Worm (Caenorhabditis elegans) whole organism, late embryonic: ENCODE measurements around the gene C25F9.14.

Experiments
- C38D4.7 ChIP-seq: fragments of 200-800 bp; sonication (Bioruptor generic); optimal IDR thresholded peaks from 2 replicates; lab custom pipeline; 2018; ENCODE audit warnings: mild to moderate bottlenecking, missing genetic modification characterization, moderate library complexity, missing compliant biosample characterization
- K02D7.2 ChIP-seq: sonication (generic microtip); optimal IDR thresholded peaks from 2 replicates; lab custom pipeline; 2017; ENCODE audit warnings: mild to moderate bottlenecking, missing genetic modification characterization, missing compliant biosample characterization
- K09A11.1 ChIP-seq: sonication (generic microtip); optimal IDR thresholded peaks from 2 replicates; lab custom pipeline; 2017; ENCODE audit warnings: antibody characterized with exemption, mild to moderate bottlenecking, missing genetic modification characterization, missing compliant biosample characterization; ENCODE audit not compliant: insufficient read depth
- T23F11.4 ChIP-seq: fragments of 200-800 bp; sonication (Bioruptor generic); optimal IDR thresholded peaks from 2 replicates; lab custom pipeline; 2018; ENCODE audit warnings: mild to moderate bottlenecking, missing genetic modification characterization, missing compliant biosample characterization
- Y22D7AL.16 ChIP-seq: sonication (generic microtip); optimal IDR thresholded peaks from 2 replicates; lab custom pipeline; 2016; ENCODE audit warnings: missing genetic modification characterization, missing compliant biosample characterization
- ceh-18 ChIP-seq: sonication (generic microtip); optimal IDR thresholded peaks from 2 replicates; lab custom pipeline; 2016; ENCODE audit warnings: missing genetic modification characterization, missing compliant biosample characterization
- ceh-19 ChIP-seq: fragments of 200-800 bp; sonication (Bioruptor generic); optimal IDR thresholded peaks from 2 replicates; lab custom pipeline; 2018; ENCODE audit warnings: mild to moderate bottlenecking, missing genetic modification characterization, missing compliant biosample characterization
- ceh-22 ChIP-seq: sonication (generic microtip); optimal IDR thresholded peaks from 2 replicates; lab custom pipeline; 2017; ENCODE audit warnings: missing biosample characterization, missing genetic modification characterization
- ceh-31 ChIP-seq: sonication (generic microtip); optimal IDR thresholded peaks from 2 replicates; lab custom pipeline; 2016; ENCODE audit warnings: missing genetic modification characterization, missing compliant biosample characterization
- ceh-34 ChIP-seq: sonication (generic microtip); optimal IDR thresholded peaks from 2 replicates; lab custom pipeline; 2016; ENCODE audit warnings: mild to moderate bottlenecking, missing genetic modification characterization, missing compliant biosample characterization
- ceh-45 ChIP-seq: fragments of 200-800 bp; sonication (Bioruptor generic); IDR thresholded peaks from 2 replicates; pipeline ENCODE4 v1.3.6; 2022; ENCODE audit warnings: missing genetic modification reagents, missing genetic modification characterization, missing compliant biosample characterization
- ceh-6 ChIP-seq: fragments of 200-800 bp; sonication (Bioruptor generic); optimal IDR thresholded peaks from 2 replicates; lab custom pipeline; 2018; ENCODE audit warnings: mild to moderate bottlenecking, missing genetic modification characterization, missing compliant biosample characterization
- dmd-4 ChIP-seq: sonication (generic microtip); optimal IDR thresholded peaks from 2 replicates; lab custom pipeline; 2016; ENCODE audit warnings: borderline replicate concordance, missing genetic modification characterization, missing compliant biosample characterization
- elt-2 ChIP-seq: sonication (generic microtip); optimal IDR thresholded peaks from 2 replicates; lab custom pipeline; 2016; ENCODE audit warnings: missing genetic modification reagents, missing genetic modification characterization, missing compliant biosample characterization
- elt-4 ChIP-seq: sonication (generic microtip); optimal IDR thresholded peaks from 2 replicates; lab custom pipeline; 2016; ENCODE audit warnings: missing genetic modification characterization, missing compliant biosample characterization
- ets-4 ChIP-seq: sonication (generic microtip); optimal IDR thresholded peaks from 2 replicates; lab custom pipeline; 2016; ENCODE audit warnings: missing genetic modification characterization, missing compliant biosample characterization
- fax-1 ChIP-seq: sonication (generic microtip); optimal IDR thresholded peaks from 2 replicates; lab custom pipeline; 2016; ENCODE audit warnings: missing genotype, missing genetic modification characterization, missing compliant biosample characterization
- gmeb-2 ChIP-seq: sonication (generic microtip); optimal IDR thresholded peaks from 2 replicates; lab custom pipeline; 2016; ENCODE audit warnings: missing genetic modification characterization, inconsistent platforms, missing compliant biosample characterization
- hlh-13 ChIP-seq: fragments of 200-800 bp; sonication (Bioruptor generic); optimal IDR thresholded peaks from 2 replicates; lab custom pipeline; 2018; ENCODE audit warnings: mild to moderate bottlenecking, missing genetic modification characterization, missing compliant biosample characterization
- hlh-6 ChIP-seq: sonication (generic microtip); optimal IDR thresholded peaks from 2 replicates; lab custom pipeline; 2016; ENCODE audit warnings: missing genotype, missing genetic modification characterization, missing compliant biosample characterization
- hlh-8 ChIP-seq: sonication (generic microtip); optimal IDR thresholded peaks from 2 replicates; lab custom pipeline; 2016; ENCODE audit warnings: missing genotype, missing genetic modification characterization, missing compliant biosample characterization
- lim-6 ChIP-seq: sonication (generic microtip); optimal IDR thresholded peaks from 2 replicates; lab custom pipeline; 2016; ENCODE audit warnings: missing genetic modification characterization, missing compliant biosample characterization
- lin-11 ChIP-seq: fragments of 200-800 bp; sonication (Bioruptor generic); optimal IDR thresholded peaks from 2 replicates; lab custom pipeline; 2018; ENCODE audit warnings: mild to moderate bottlenecking, missing genetic modification characterization, missing compliant biosample characterization
- madf-2 ChIP-seq: sonication (generic microtip); optimal IDR thresholded peaks from 2 replicates; lab custom pipeline; 2017; ENCODE audit warnings: missing genetic modification characterization, missing compliant biosample characterization
- mec-3 ChIP-seq: sonication (generic microtip); optimal IDR thresholded peaks from 2 replicates; lab custom pipeline; 2016; ENCODE audit warnings: borderline replicate concordance, missing genetic modification characterization, missing compliant biosample characterization
- nfya-1 ChIP-seq: sonication (generic microtip); optimal IDR thresholded peaks from 2 replicates; lab custom pipeline; 2017; ENCODE audit warnings: missing genetic modification characterization, mild to moderate bottlenecking, missing compliant biosample characterization, antibody characterized with exemption, moderate library complexity
- odd-2 ChIP-seq: sonication (generic microtip); optimal IDR thresholded peaks from 2 replicates; lab custom pipeline; 2017; ENCODE audit warnings: antibody characterized with exemption, mild to moderate bottlenecking, missing genetic modification characterization, missing compliant biosample characterization
- pag-3 ChIP-seq: sonication (generic microtip); optimal IDR thresholded peaks from 2 replicates; lab custom pipeline; 2016; ENCODE audit warnings: missing compliant biosample characterization, missing genetic modification characterization, borderline replicate concordance
- pat-9 ChIP-seq: fragments of 200-800 bp; sonication (Bioruptor generic); optimal IDR thresholded peaks from 2 replicates; lab custom pipeline; 2018; ENCODE audit warnings: mild to moderate bottlenecking, missing genetic modification characterization, moderate library complexity, missing compliant biosample characterization
- pha-4 ChIP-seq: fragments of 150-350 bp; optimal IDR thresholded peaks from 2 replicates; lab custom pipeline; 2018; ENCODE audit warnings: missing biosample characterization, missing genetic modification reagents, missing genetic modification characterization
- ref-2 ChIP-seq: sonication (generic microtip); optimal IDR thresholded peaks from 2 replicates; lab custom pipeline; 2016; ENCODE audit warnings: missing genetic modification characterization, missing compliant biosample characterization
- rnt-1 ChIP-seq: sonication (generic microtip); optimal IDR thresholded peaks from 2 replicates; lab custom pipeline; 2016; ENCODE audit warnings: missing genetic modification characterization, missing compliant biosample characterization
- sdc-2 ChIP-seq: sonication (generic microtip); optimal IDR thresholded peaks from 2 replicates; lab custom pipeline; 2016; ENCODE audit warnings: missing genotype, missing genetic modification characterization, missing compliant biosample characterization
- sox-2 ChIP-seq: fragments of 200-800 bp; sonication (Bioruptor generic); IDR thresholded peaks from 2 replicates; pipeline ENCODE4 v1.3.6; 2022; ENCODE audit warnings: missing genetic modification reagents, missing genetic modification characterization, missing compliant biosample characterization
- tbx-2 ChIP-seq: sonication (generic microtip); optimal IDR thresholded peaks from 2 replicates; lab custom pipeline; 2016; ENCODE audit warnings: missing genetic modification characterization, missing compliant biosample characterization
- tbx-7 ChIP-seq: sonication (generic microtip); optimal IDR thresholded peaks from 2 replicates; lab custom pipeline; 2016; ENCODE audit warnings: missing genotype, missing genetic modification characterization, missing compliant biosample characterization
- ttx-3 ChIP-seq: sonication (generic microtip); optimal IDR thresholded peaks from 2 replicates; lab custom pipeline; 2016; ENCODE audit warnings: missing genetic modification reagents, missing genetic modification characterization, missing compliant biosample characterization
- unc-55 ChIP-seq: sonication (generic microtip); optimal IDR thresholded peaks from 2 replicates; lab custom pipeline; 2017; ENCODE audit warnings: missing biosample characterization, missing genetic modification reagents, missing genetic modification characterization
- ztf-16 ChIP-seq: sonication (generic microtip); optimal IDR thresholded peaks from 2 replicates; lab custom pipeline; 2017; ENCODE audit warnings: missing genetic modification characterization, missing compliant biosample characterization

The C25F9.14 gene

ce11 chrV:19431036-19431435 is 5.2 kb upstream of the C25F9.14 start, which contains the start of gene srw-85:
Gene srw-85 (minus strand): TSS chrV:19431136.
- TF ChIP-seq Y22D7AL.16 (tag; lab: Kevin White, UChicago) (no peak), pag-3 (tag; lab: Kevin White, UChicago) (no peak), gmeb-2 (no peak), ceh-19 (GFP tag; lab: Kevin White, UChicago) (no peak), ceh-6 (GFP tag; lab: Kevin White, UChicago) (no peak), unc-55 (GFP tag; lab: Kevin White, UChicago) (no peak), elt-4 (no peak), fax-1 (tag; lab: Kevin White, UChicago) (no peak)

- TF ChIP-seq tbx-2 (tag; lab: Kevin White, UChicago) (no peak), pat-9 (tag; lab: Kevin White, UChicago) (no peak), pha-4 (tag; lab: Kevin White, UChicago) (no peak), lim-6 (tag; lab: Kevin White, UChicago) (no peak), ztf-16 (tag; lab: Kevin White, UChicago) (no peak), elt-4 (no peak), elt-2 (tag; lab: Kevin White, UChicago) (no peak), C38D4.7 (no peak), ttx-3 (tag; lab: Kevin White, UChicago) (no peak), ceh-31 (no peak), K02D7.2 (tag; lab: Kevin White, UChicago) (no peak), hlh-8 (tag; lab: Kevin White, UChicago) (no peak), T23F11.4 (GFP tag; lab: Kevin White, UChicago) (no peak)
Measured at ce11 chrV:19432030-19432429, 4.3 kb upstream of the C25F9.14 start.

DNA sequence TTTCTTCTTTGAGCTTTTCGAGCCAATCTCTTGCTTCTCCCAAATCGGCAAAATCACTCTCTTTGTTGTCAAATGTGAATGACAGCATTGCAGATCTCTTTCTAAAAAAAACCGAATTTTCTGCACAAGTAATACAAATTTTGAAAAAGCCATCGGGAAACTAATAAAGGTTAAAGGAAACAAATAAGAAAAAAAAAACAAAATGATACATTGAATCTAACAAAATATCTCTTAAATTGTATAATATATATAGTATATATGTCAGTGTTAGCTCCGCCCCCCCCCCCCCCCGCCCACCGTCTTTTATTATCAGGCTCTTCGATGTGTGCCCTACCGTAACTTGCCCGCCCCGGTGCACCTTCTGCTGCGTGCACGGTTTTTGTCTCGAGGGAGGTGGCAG is 3.3 kb upstream of the C25F9.14 start, which contains the start of gene C25F9.11:
Gene C25F9.11 (minus strand): TSS at position 101 of the 400 bp plus-strand sequence.
- TF ChIP-seq madf-2 (no peak), rnt-1 (no peak), unc-55 (GFP tag; lab: Kevin White, UChicago) (no peak), hlh-6 (tag; lab: Kevin White, UChicago) (no peak), nfya-1 (tag; lab: Kevin White, UChicago) (no peak), dmd-4 (tag; lab: Kevin White, UChicago) (no peak), sdc-2 (tag; lab: Kevin White, UChicago) (no peak), odd-2 (tag; lab: Kevin White, UChicago) (no peak), sox-2 (no peak), ceh-22 (tag; lab: Kevin White, UChicago) (no peak), tbx-7 (no peak), pag-3 (tag; lab: Kevin White, UChicago) (no peak), ref-2 (tag; lab: Kevin White, UChicago) (no peak)

- TF ChIP-seq hlh-13 (GFP tag; lab: Kevin White, UChicago), result no peak
- no peak for TF ChIP-seq tbx-7
- no peak for TF ChIP-seq elt-2 (tag; lab: Kevin White, UChicago)
- no peak for TF ChIP-seq pha-4 (tag; lab: Kevin White, UChicago)
- TF ChIP-seq tbx-2 (tag; lab: Kevin White, UChicago), result no peak
- TF ChIP-seq ceh-19 (GFP tag; lab: Kevin White, UChicago), result no peak
- no peak for TF ChIP-seq K09A11.1
- TF ChIP-seq ceh-34, result no peak
- TF ChIP-seq C38D4.7, result no peak
- no peak for TF ChIP-seq mec-3 (tag; lab: Kevin White, UChicago)
- no peak for TF ChIP-seq ceh-45
- no peak for TF ChIP-seq ceh-18 (tag; lab: Kevin White, UChicago)
- no peak for TF ChIP-seq lin-11 (tag; lab: Kevin White, UChicago)
- no peak for TF ChIP-seq ttx-3 (tag; lab: Kevin White, UChicago)
- no peak for TF ChIP-seq ets-4
Measured at ce11 chrV:19433806-19434437, 2.4 kb upstream of the C25F9.14 start, which contains the start of gene C25F9.16. Gene C25F9.16 (plus strand): TSS chrV:19434387.
